Worm (Caenorhabditis elegans) whole organism, L2 larva: ENCODE data around the gene F20D6.10.

Source experiments
- nhr-129 ChIP-seq: fragments of 150-350 bp; optimal IDR thresholded peaks from 2 replicates; lab custom pipeline; 2014; ENCODE audit warnings: missing biosample characterization, missing genetic modification characterization
- nhr-25 ChIP-seq: fragments of 150-350 bp; sonication (generic microtip); optimal IDR thresholded peaks from 3 replicates; lab custom pipeline; 2014; ENCODE audit warnings: missing biosample characterization, missing genetic modification characterization
- nhr-77 ChIP-seq: fragments of 150-350 bp; optimal IDR thresholded peaks from 2 replicates; lab custom pipeline; 2014; ENCODE audit warnings: missing biosample characterization, missing genetic modification characterization
- sma-3 ChIP-seq: sonication (generic microtip); optimal IDR thresholded peaks from 2 replicates; lab custom pipeline; 2016; ENCODE audit warnings: missing genetic modification reagents, missing genetic modification characterization, missing compliant biosample characterization
- snpc-4 ChIP-seq: fragments of 150-350 bp; optimal IDR thresholded peaks from 2 replicates; lab custom pipeline; 2014; ENCODE audit warnings: missing biosample characterization, missing genetic modification characterization
- unc-62 ChIP-seq: fragments of 150-350 bp; optimal IDR thresholded peaks from 2 replicates; lab custom pipeline; 2014; ENCODE audit warnings: missing biosample characterization, missing genetic modification reagents, missing genetic modification characterization

- TF ChIP-seq nhr-129 (no peak), snpc-4 (no peak), sma-3 (GFP tag; lab: Kevin White, UChicago) (no peak), unc-62 (GFP tag; lab: Kevin White, UChicago) (no peak), nhr-25 (no peak), nhr-77 (tag; lab: Kevin White, UChicago) (no peak)
These were observed 49.7 kb upstream of the F20D6.10 start, which contains the start of gene C16D9.5 for ce11 chrV:8245457-8245856.
